Worm (Caenorhabditis elegans) whole organism, L4 larva: ENCODE measurements around the gene R09F10.8.

ENCODE experiments used
- F37D6.2 ChIP-seq: sonication (generic microtip); optimal IDR thresholded peaks from 2 replicates; lab custom pipeline; 2016; ENCODE audit warnings: mild to moderate bottlenecking, missing genetic modification characterization, missing compliant biosample characterization
- T26A8.4 ChIP-seq: fragments of 200-800 bp; sonication (Bioruptor generic); IDR thresholded peaks from 2 replicates; pipeline ENCODE4 v1.3.6; 2022; ENCODE audit warnings: missing genetic modification characterization, missing compliant biosample characterization
- aha-1 ChIP-seq: fragments of 150-350 bp; peaks from one replicate; lab custom pipeline; 2014; ENCODE audit warnings: missing biosample characterization, missing genetic modification characterization
- daf-16 ChIP-seq, 3 experiments: sonication (generic microtip); optimal IDR thresholded peaks; 2 replicates each; lab custom pipeline; 2016 to 2017; ENCODE audit warnings: missing genetic modification characterization in 3 of 3, missing genetic modification reagents in 3 of 3, mild to moderate bottlenecking in 2 of 3, missing compliant biosample characterization in 2 of 3, missing biosample characterization in 1 of 3, moderate library complexity in 1 of 3
- dmd-8 ChIP-seq: fragments of 200-800 bp; sonication (Bioruptor generic); IDR thresholded peaks from 2 replicates; pipeline ENCODE4 v1.3.6; 2022; ENCODE audit warnings: missing genetic modification characterization, missing compliant biosample characterization
- gei-8 ChIP-seq: fragments of 200-800 bp; sonication (Bioruptor generic); optimal IDR thresholded peaks from 2 replicates; lab custom pipeline; 2018; ENCODE audit warnings: mild to moderate bottlenecking, missing genetic modification characterization, missing compliant biosample characterization
- hmg-1.1 ChIP-seq: fragments of 200-800 bp; sonication (Bioruptor generic); IDR thresholded peaks from 2 replicates; pipeline ENCODE4 v1.3.6; 2022; ENCODE audit warnings: missing genetic modification reagents, missing genetic modification characterization, missing compliant biosample characterization
- lim-7 ChIP-seq: fragments of 200-800 bp; sonication (Bioruptor generic); IDR thresholded peaks from 2 replicates; pipeline ENCODE4 v1.3.6; 2022; ENCODE audit warnings: missing genetic modification characterization, missing compliant biosample characterization
- lin-1 ChIP-seq: fragments of 200-800 bp; sonication (Bioruptor generic); IDR thresholded peaks from 2 replicates; pipeline ENCODE4 v1.3.6; 2022; ENCODE audit warnings: missing genetic modification reagents, missing genetic modification characterization, missing compliant biosample characterization
- lsy-2 ChIP-seq, 2 experiments: fragments of 150-350 bp in 1 of 2; sonication (generic microtip) in 1 of 2; optimal IDR thresholded peaks; 2 replicates each; lab custom pipeline; 2014 to 2017; ENCODE audit warnings: missing biosample characterization in 2 of 2, missing genetic modification characterization in 2 of 2
- nhr-10 ChIP-seq: fragments of 150-350 bp; optimal IDR thresholded peaks from 2 replicates; lab custom pipeline; 2014; ENCODE audit warnings: missing biosample characterization, missing genetic modification characterization
- nhr-102 ChIP-seq: sonication (generic microtip); optimal IDR thresholded peaks from 2 replicates; lab custom pipeline; 2016; ENCODE audit warnings: mild to moderate bottlenecking, missing genetic modification characterization, moderate library complexity, missing compliant biosample characterization
- nhr-11 ChIP-seq: fragments of 150-350 bp; optimal IDR thresholded peaks from 2 replicates; lab custom pipeline; 2014; ENCODE audit warnings: missing biosample characterization, missing genetic modification characterization
- php-3 ChIP-seq: fragments of 200-800 bp; sonication (Bioruptor generic); IDR thresholded peaks from 2 replicates; pipeline ENCODE4 v1.3.6; 2022; ENCODE audit warnings: missing genetic modification reagents, missing genetic modification characterization, missing compliant biosample characterization
- pqm-1 ChIP-seq: sonication (generic microtip); optimal IDR thresholded peaks from 2 replicates; lab custom pipeline; 2017; ENCODE audit warnings: missing biosample characterization, missing genetic modification characterization
- saeg-2 ChIP-seq: fragments of 200-800 bp; sonication (Bioruptor generic); IDR thresholded peaks from 2 replicates; pipeline ENCODE4 v1.3.6; 2022; ENCODE audit warnings: missing genetic modification reagents, missing genetic modification characterization, missing compliant biosample characterization
- unc-130 ChIP-seq: sonication (generic microtip); optimal IDR thresholded peaks from 2 replicates; lab custom pipeline; 2016; ENCODE audit warnings: missing genetic modification reagents, missing genetic modification characterization, missing compliant biosample characterization
- unc-62 ChIP-seq, 3 experiments: fragments of 150-350 bp in 1 of 3; sonication (generic microtip); optimal IDR thresholded peaks in 2 of 3; peaks in 1 of 3; 1 replicate in 1 of 3; 2 replicates in 2 of 3; lab custom pipeline; 2014 to 2017; ENCODE audit warnings: missing biosample characterization in 3 of 3, missing genetic modification characterization in 3 of 3, missing genetic modification reagents in 3 of 3, missing genotype in 1 of 3

R09F10.8 gene

ce11 chrX:8285169-8285796 is 41.0 kb downstream of the R09F10.8 start, which contains the start of the genes fis-2 and F13B9.2:
Gene fis-2, minus strand, starts transcription at chrX:8285219.
Gene F13B9.2, plus strand, starts transcription at chrX:8285683.
- TF ChIP-seq nhr-10 (no peak), lim-7 (GFP tag; lab: Robert Waterston, UW) (no peak), F37D6.2 (no peak), nhr-102 (no peak), T26A8.4 (GFP tag; lab: Robert Waterston, UW) (no peak), dmd-8 (GFP tag; lab: Robert Waterston, UW) (no peak), aha-1 (no peak), saeg-2 (GFP tag; lab: Robert Waterston, UW) (no peak), gei-8 (GFP tag; lab: Kevin White, UChicago) (no peak), lsy-2 (tag; optimal IDR thresholded peaks at IDR 0.05; lab: Kevin White, UChicago) (no peak), unc-130 (GFP tag; lab: Kevin White, UChicago) (no peak), pqm-1 (tag; lab: Kevin White, UChicago) (no peak)

- TF ChIP-seq hmg-1.1 (no peak), unc-62 (GFP tag; optimal IDR thresholded peaks at IDR 0.05 in 1 of 2; lab: Kevin White, UChicago) (peak in 1 of 2 experiments; percentile 25), unc-62 (tag; optimal IDR thresholded peaks at IDR 0.05; lab: Kevin White, UChicago) (no peak), lin-1 (GFP tag; lab: Robert Waterston, UW) (no peak), aha-1 (peak; percentile 94)
Observed at ce11 chrX:8284003-8284402, 42.2 kb downstream of the R09F10.8 start.

ce11 chrX:8276984-8277383 is 49.3 kb downstream of the R09F10.8 start:
- TF ChIP-seq php-3 (GFP tag; lab: Robert Waterston, UW) (no peak), aha-1 (peak; percentile 59), daf-16 (GFP tag; optimal IDR thresholded peaks at IDR 0.05; lab: Kevin White, UChicago) (peak in 1 of 2 experiments; percentile 92), daf-16 (tag; optimal IDR thresholded peaks at IDR 0.05; lab: Kevin White, UChicago) (no peak)
- TF ChIP-seq, all 104 proteins: peak for 2

ce11 chrX:8276333-8276732 is 49.9 kb downstream of the R09F10.8 start:
- TF ChIP-seq nhr-11 (tag; lab: Kevin White, UChicago) (peak; percentile 25), T26A8.4 (GFP tag; lab: Robert Waterston, UW) (no peak)
